Fruit fly (Drosophila melanogaster) S2 (cell line): Measurements from ENCODE around the gene CG17681.

Experiments
- CG8478 ChIP-seq: fragments of >200 bp; optimal IDR thresholded peaks from 2 replicates; lab custom pipeline; 2018
- CTCF ChIP-seq, 2 experiments: fragments of >200 bp; optimal IDR thresholded peaks; 2 replicates each; lab custom pipeline; 2018

- TF ChIP-seq CTCF (optimal IDR thresholded peaks at IDR 0.05; lab: Kevin White, UChicago): no peak
- no peak for TF ChIP-seq CG8478 (lab: Kevin White, UChicago)
Observed at dm6 chr2L:18114176-18114703, 38.7 kb upstream of the CG17681 start, which contains the start of gene CG15152.
